Fruit fly (Drosophila melanogaster): ENCODE data around the gene dnd.

The dnd gene

dm6 chr3R:21863817-21864384 lies 23.3 kb downstream of the dnd start (continued):
- TF ChIP-seq CG13123 (GFP tag; optimal IDR thresholded peaks at IDR 0.05) (no peak), GATAe (GFP tag; conservative IDR thresholded peaks at IDR 0.05) (no peak), ab (GFP tag; optimal IDR thresholded peaks at IDR 0.05) (no peak), corto (GFP tag; optimal IDR thresholded peaks at IDR 0.05) (no peak), CG8089 (GFP tag; optimal IDR thresholded peaks at IDR 0.05) (no peak), CG8359 (GFP tag; optimal IDR thresholded peaks at IDR 0.05; ENCODE audit: borderline replicate concordance) (no peak), grn (GFP tag; optimal IDR thresholded peaks at IDR 0.05) (no peak), row (GFP tag; IDR thresholded peaks at IDR 0.05) (peak; percentile 43), unpg (GFP tag; optimal IDR thresholded peaks at IDR 0.05) (peak; percentile 2), gem (tag; optimal IDR thresholded peaks at IDR 0.05) (peak; percentile 24), al (GFP tag; IDR thresholded peaks at IDR 0.05) (no peak), ap (GFP tag; IDR thresholded peaks at IDR 0.05) (peak; percentile 8; the same call in 1 of the 2 replicates), CG16813 (GFP tag; IDR thresholded peaks at IDR 0.05; ENCODE audit: partially characterized antibody) (no peak), zfh1 (GFP tag; IDR thresholded peaks at IDR 0.05) (no peak), rib (GFP tag; IDR thresholded peaks at IDR 0.05) (no peak), CG7963 (GFP tag; IDR thresholded peaks at IDR 0.05; ENCODE audit: partially characterized antibody) (no peak), Hr51 (GFP tag; optimal IDR thresholded peaks at IDR 0.05) (peak in 1 of 2 experiments; percentile 64), B-H2 (GFP tag; optimal IDR thresholded peaks at IDR 0.05) (no peak), CG2678 (tag; optimal IDR thresholded peaks at IDR 0.05) (peak; percentile 38), gce (GFP tag; IDR thresholded peaks at IDR 0.05) (no peak), CG31388 (GFP tag; optimal IDR thresholded peaks at IDR 0.05) (no peak), CG12391 (tag; optimal IDR thresholded peaks at IDR 0.05) (peak; percentile 43), Tbp (GFP tag; optimal IDR thresholded peaks at IDR 0.05) (no peak), NFAT (GFP tag; IDR thresholded peaks at IDR 0.05) (no peak), CG33557 (GFP tag; optimal IDR thresholded peaks at IDR 0.05) (no peak), CG13296 (GFP tag; optimal IDR thresholded peaks at IDR 0.05) (no peak), Kr (GFP tag; optimal IDR thresholded peaks at IDR 0.05) (peak; percentile 16), CG10565 (GFP tag; optimal IDR thresholded peaks at IDR 0.05) (no peak), CG13775 (GFP tag; optimal IDR thresholded peaks at IDR 0.05) (no peak), mam (GFP tag; optimal IDR thresholded peaks at IDR 0.05) (no peak), Neu2 (GFP tag; optimal IDR thresholded peaks at IDR 0.05; ENCODE audit: borderline replicate concordance) (no peak), ken (GFP tag; IDR thresholded peaks at IDR 0.05) (no peak), CG3065 (GFP tag; optimal IDR thresholded peaks at IDR 0.05) (no peak), Adf1 (GFP tag; IDR thresholded peaks at IDR 0.05) (no peak), twi (tag; optimal IDR thresholded peaks at IDR 0.05) (no peak), trem (tag; optimal IDR thresholded peaks at IDR 0.05) (no peak), peb (GFP tag; IDR thresholded peaks at IDR 0.05) (no peak), CG14965 (GFP tag; optimal IDR thresholded peaks at IDR 0.05; ENCODE audit: borderline replicate concordance) (no peak), lmd (GFP tag; IDR thresholded peaks at IDR 0.05) (peak; percentile 14; the same call in 1 of the 2 replicates), pho (GFP tag; optimal IDR thresholded peaks at IDR 0.05) (no peak), CG4424 (GFP tag; optimal IDR thresholded peaks at IDR 0.05) (no peak), Aef1 (GFP tag; IDR thresholded peaks at IDR 0.05) (no peak), CG1832 (GFP tag; optimal IDR thresholded peaks at IDR 0.05) (no peak), ato (GFP tag; IDR thresholded peaks at IDR 0.05; ENCODE audit: partially characterized antibody) (no peak), amos (GFP tag; IDR thresholded peaks at IDR 0.05; ENCODE audit: partially characterized antibody) (no peak), Hey (tag; optimal IDR thresholded peaks at IDR 0.05) (no peak), Xbp1 (GFP tag; optimal IDR thresholded peaks at IDR 0.05) (no peak), Sox102F (GFP tag; optimal IDR thresholded peaks at IDR 0.05) (peak; percentile 57), gcm2 (GFP tag; optimal IDR thresholded peaks at IDR 0.05) (no peak), btn (GFP tag; optimal IDR thresholded peaks at IDR 0.05) (no peak), h (optimal IDR thresholded peaks at IDR 0.05) (no peak)

Measured in whole organism, embryonic.